Worm (Caenorhabditis elegans): ENCODE measurements around the gene fmo-1.

DNA sequence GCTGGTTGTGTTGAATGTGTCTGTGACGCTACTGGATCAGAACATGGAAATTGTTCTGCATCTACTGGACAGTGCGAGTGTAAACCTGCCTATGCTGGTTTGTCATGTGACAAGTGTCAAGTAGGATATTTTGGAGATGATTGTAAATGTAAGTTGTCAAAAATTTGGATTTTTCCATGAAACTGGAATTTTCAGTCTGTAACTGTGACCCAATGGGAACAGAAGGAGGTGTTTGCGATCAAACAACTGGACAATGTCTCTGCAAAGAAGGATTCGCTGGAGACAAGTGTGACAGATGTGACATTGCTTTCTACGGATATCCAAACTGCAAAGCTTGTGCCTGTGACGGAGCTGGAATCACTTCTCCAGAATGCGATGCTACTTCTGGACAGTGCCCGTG is 6.9 kb downstream of the fmo-1 start:
- TF ChIP-seq snpc-4 (tag; optimal IDR thresholded peaks at IDR 0.05) (no peak), unc-130 (tag; optimal IDR thresholded peaks at IDR 0.05) (no peak), mdl-1 (tag; optimal IDR thresholded peaks at IDR 0.05) (no peak), pqm-1 (tag; optimal IDR thresholded peaks at IDR 0.05) (no peak), Y116A8C.19 (tag; optimal IDR thresholded peaks at IDR 0.05; ENCODE audit: borderline replicate concordance) (no peak), elt-3 (tag; optimal IDR thresholded peaks at IDR 0.05) (no peak)

All from whole organism, L1 larva.